Worm (Caenorhabditis elegans) whole organism, midembryonic: Measurements from ENCODE around the gene F36D4.6.

Experiments
- T22C8.4 ChIP-seq: fragments of 200-800 bp; sonication (Bioruptor generic); IDR thresholded peaks from 2 replicates; pipeline ENCODE4 v1.3.6; 2022; ENCODE audit warnings: missing genetic modification characterization, missing compliant biosample characterization
- cog-1 ChIP-seq: sonication (generic microtip); optimal IDR thresholded peaks from 2 replicates; lab custom pipeline; 2016; ENCODE audit warnings: missing genetic modification characterization, missing compliant biosample characterization
- flt-1 ChIP-seq: fragments of 200-800 bp; sonication (Bioruptor generic); IDR thresholded peaks from 2 replicates; pipeline ENCODE4 v1.3.6; 2022; ENCODE audit warnings: missing genetic modification characterization, missing compliant biosample characterization
- klf-2 ChIP-seq: fragments of 200-800 bp; sonication (Bioruptor generic); conservative IDR thresholded peaks from 2 replicates; pipeline ENCODE4 v1.3.6; 2022; ENCODE audit warnings: missing genetic modification reagents, missing genetic modification characterization, missing compliant biosample characterization
- med-1 ChIP-seq: sonication (generic microtip); optimal IDR thresholded peaks from 2 replicates; lab custom pipeline; 2017; ENCODE audit warnings: missing genetic modification characterization, mild to moderate bottlenecking, missing compliant biosample characterization, antibody characterized with exemption, missing genetic modification reagents; ENCODE audit not compliant: insufficient read depth
- ref-1 ChIP-seq: fragments of 200-800 bp; sonication (Bioruptor generic); conservative IDR thresholded peaks from 2 replicates; pipeline ENCODE4 v1.3.6; 2022; ENCODE audit warnings: missing genetic modification reagents, missing genetic modification characterization, missing compliant biosample characterization
- tab-1 ChIP-seq: fragments of 200-800 bp; sonication (Bioruptor generic); IDR thresholded peaks from 2 replicates; pipeline ENCODE4 v1.3.6; 2022; ENCODE audit warnings: missing genetic modification characterization, missing compliant biosample characterization
- ztf-23 ChIP-seq: fragments of 200-800 bp; sonication (Bioruptor generic); IDR thresholded peaks from 2 replicates; pipeline ENCODE4 v1.3.6; 2022; ENCODE audit warnings: missing genetic modification reagents, missing genetic modification characterization, missing compliant biosample characterization
- ztf-29 ChIP-seq: fragments of 200-800 bp; sonication (Bioruptor generic); IDR thresholded peaks from 2 replicates; pipeline ENCODE4 v1.3.6; 2022; ENCODE audit warnings: missing genetic modification reagents, missing genetic modification characterization, missing compliant biosample characterization

The F36D4.6 gene

DNA sequence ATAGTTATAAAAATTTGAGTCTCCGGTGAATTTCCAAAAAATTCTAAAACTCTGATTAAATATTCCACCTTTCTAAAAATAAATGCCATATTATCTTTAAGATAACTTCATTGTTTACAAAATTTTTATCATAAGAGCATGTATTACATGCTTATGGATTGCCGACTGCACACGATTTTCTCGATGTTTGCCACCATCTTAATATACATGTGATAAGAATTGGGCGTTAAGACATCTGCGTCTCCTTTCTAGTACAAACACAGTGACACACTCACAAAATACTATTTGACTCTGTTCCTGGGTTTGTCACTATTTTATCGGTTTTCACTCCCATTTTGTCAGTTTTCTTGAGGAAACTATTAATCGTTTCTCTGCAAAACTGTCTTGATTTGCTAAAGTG, 16.1 kb upstream of the F36D4.6 start:
- no peak for TF ChIP-seq tab-1 (GFP tag; lab: Robert Waterston, UW)
- no peak for TF ChIP-seq flt-1 (GFP tag; lab: Robert Waterston, UW)
- TF ChIP-seq ztf-29 (GFP tag; lab: Robert Waterston, UW), result no peak
- TF ChIP-seq ref-1 (GFP tag; lab: Robert Waterston, UW), result no peak
- no peak for TF ChIP-seq cog-1
- no peak for TF ChIP-seq T22C8.4 (GFP tag; lab: Robert Waterston, UW)
- no peak for TF ChIP-seq med-1 (GFP tag; lab: Kevin White, UChicago)
- TF ChIP-seq ztf-23 (GFP tag; lab: Robert Waterston, UW), result no peak
- no peak for TF ChIP-seq klf-2

DNA sequence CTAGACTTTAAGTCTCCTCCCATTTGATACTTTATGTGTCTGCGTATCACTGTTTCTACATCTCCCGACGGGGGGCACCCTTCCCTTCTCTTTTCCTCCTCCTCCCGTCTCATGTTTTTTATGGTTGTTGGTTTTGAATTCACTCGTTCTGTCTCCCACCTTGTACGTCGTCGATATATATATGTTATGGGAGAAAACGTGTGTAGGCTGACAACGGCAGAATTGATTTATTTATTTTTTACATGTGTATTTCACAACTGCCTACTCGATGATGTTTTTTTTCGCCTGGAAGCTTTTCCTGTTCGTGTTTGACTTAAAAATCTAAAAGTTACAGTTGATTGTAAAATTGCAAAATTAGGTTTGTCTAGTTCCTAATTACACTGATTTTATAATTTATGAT, 15.5 kb upstream of the F36D4.6 start:
- TF ChIP-seq klf-2 (no peak), cog-1 (no peak), ztf-23 (GFP tag; lab: Robert Waterston, UW) (no peak), flt-1 (GFP tag; lab: Robert Waterston, UW) (no peak), ztf-29 (GFP tag; lab: Robert Waterston, UW) (no peak), ref-1 (GFP tag; lab: Robert Waterston, UW) (no peak), tab-1 (GFP tag; lab: Robert Waterston, UW) (no peak), med-1 (GFP tag; lab: Kevin White, UChicago) (no peak), T22C8.4 (GFP tag; lab: Robert Waterston, UW) (no peak)

- TF ChIP-seq T22C8.4 (GFP tag; lab: Robert Waterston, UW) (no peak), flt-1 (GFP tag; lab: Robert Waterston, UW) (no peak), cog-1 (no peak), ztf-29 (GFP tag; lab: Robert Waterston, UW) (no peak), tab-1 (GFP tag; lab: Robert Waterston, UW) (no peak), med-1 (GFP tag; lab: Kevin White, UChicago) (no peak), ref-1 (GFP tag; lab: Robert Waterston, UW) (no peak), ztf-23 (GFP tag; lab: Robert Waterston, UW) (no peak), klf-2 (no peak)
These were observed 14.1 kb upstream of the F36D4.6 start for ce11 chrV:9441046-9441445.

ce11 chrV:9440003-9440319, 13.0 kb upstream of the F36D4.6 start:
- TF ChIP-seq klf-2 (no peak), ztf-23 (GFP tag; lab: Robert Waterston, UW) (no peak), flt-1 (GFP tag; lab: Robert Waterston, UW) (no peak), med-1 (GFP tag; lab: Kevin White, UChicago) (no peak), tab-1 (GFP tag; lab: Robert Waterston, UW) (no peak), ref-1 (GFP tag; lab: Robert Waterston, UW) (no peak)

- peak; percentile 55; the same call in 1 of the 2 replicates for TF ChIP-seq flt-1 (GFP tag; lab: Robert Waterston, UW)
- peak; percentile 52; the same call in 1 of the 2 replicates for TF ChIP-seq ztf-23 (GFP tag; lab: Robert Waterston, UW)
These were observed 12.5 kb upstream of the F36D4.6 start, which contains the start of gene Y54B9A.1 for ce11 chrV:9439315-9440002. Gene Y54B9A.1, minus strand, starts transcription at chrV:9439549.

ce11 chrV:9425593-9425992, 1.4 kb downstream of the F36D4.6 start, which contains the start of gene F36D4.5:
Gene F36D4.5, minus strand, starts transcription at chrV:9425817.
- TF ChIP-seq T22C8.4 (GFP tag; lab: Robert Waterston, UW) (no peak), ztf-29 (GFP tag; lab: Robert Waterston, UW) (no peak), tab-1 (GFP tag; lab: Robert Waterston, UW) (no peak), flt-1 (GFP tag; lab: Robert Waterston, UW) (no peak), ztf-23 (GFP tag; lab: Robert Waterston, UW) (no peak), med-1 (GFP tag; lab: Kevin White, UChicago) (no peak), klf-2 (no peak), cog-1 (no peak), ref-1 (GFP tag; lab: Robert Waterston, UW) (no peak)

- TF ChIP-seq flt-1 (GFP tag; lab: Robert Waterston, UW) (no peak), cog-1 (peak; percentile 42)
These were observed 2.5 kb downstream of the F36D4.6 start for ce11 chrV:9424514-9424913.

DNA sequence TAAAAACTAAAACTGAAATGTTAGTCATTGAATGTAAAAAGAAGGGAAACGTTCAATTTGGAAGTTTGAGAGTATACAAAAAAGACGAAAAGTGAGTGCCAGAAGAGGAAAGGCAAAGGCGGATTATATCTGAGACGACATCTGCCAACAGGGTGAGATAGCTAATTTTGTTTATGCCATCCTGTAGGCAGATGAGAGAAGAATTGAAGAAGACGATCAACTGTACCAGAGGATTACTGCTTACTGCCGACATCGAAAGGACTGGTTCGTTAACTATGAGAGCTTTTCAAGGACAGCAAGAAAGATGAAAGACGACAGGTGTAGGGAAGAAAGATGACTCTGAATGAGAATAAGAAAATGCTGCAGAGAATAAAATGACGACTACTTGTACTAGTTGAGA, 3.4 kb downstream of the F36D4.6 start:
- no peak for TF ChIP-seq cog-1
- no peak for TF ChIP-seq klf-2
- TF ChIP-seq T22C8.4 (GFP tag; lab: Robert Waterston, UW), result no peak
- no peak for TF ChIP-seq med-1 (GFP tag; lab: Kevin White, UChicago)
- TF ChIP-seq ref-1 (GFP tag; lab: Robert Waterston, UW), result no peak
- TF ChIP-seq tab-1 (GFP tag; lab: Robert Waterston, UW), result no peak
- no peak for TF ChIP-seq ztf-23 (GFP tag; lab: Robert Waterston, UW)
- no peak for TF ChIP-seq ztf-29 (GFP tag; lab: Robert Waterston, UW)
- TF ChIP-seq flt-1 (GFP tag; lab: Robert Waterston, UW), result no peak

DNA sequence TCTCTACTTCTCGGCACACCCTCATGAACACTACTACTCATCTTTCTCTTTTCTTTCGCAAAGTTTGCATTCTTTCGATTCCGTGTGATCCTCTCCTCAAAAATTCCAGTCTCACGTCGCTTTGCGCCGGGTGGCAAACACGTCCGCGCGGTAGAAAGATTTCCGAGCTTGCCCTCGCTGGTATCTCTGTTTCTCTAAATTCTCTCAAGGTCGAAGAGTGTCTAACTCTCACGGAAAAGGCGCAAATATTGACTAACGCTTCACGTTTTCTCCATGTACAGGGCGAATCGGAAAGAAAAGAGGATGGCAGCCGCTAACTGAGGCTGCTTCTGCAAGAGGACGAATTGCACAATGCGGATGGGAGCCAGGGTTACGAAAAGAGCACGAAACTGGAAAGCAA, 4.2 kb downstream of the F36D4.6 start:
- TF ChIP-seq ztf-29 (GFP tag; lab: Robert Waterston, UW) (0 out of 2 replicates have a peak, but pooled peaks have one; percentile 51), flt-1 (GFP tag; lab: Robert Waterston, UW) (no peak), klf-2 (0 out of 2 replicates have a peak, but pooled peaks have one; percentile 41), cog-1 (no peak), ztf-23 (GFP tag; lab: Robert Waterston, UW) (no peak), T22C8.4 (GFP tag; lab: Robert Waterston, UW) (no peak)

DNA sequence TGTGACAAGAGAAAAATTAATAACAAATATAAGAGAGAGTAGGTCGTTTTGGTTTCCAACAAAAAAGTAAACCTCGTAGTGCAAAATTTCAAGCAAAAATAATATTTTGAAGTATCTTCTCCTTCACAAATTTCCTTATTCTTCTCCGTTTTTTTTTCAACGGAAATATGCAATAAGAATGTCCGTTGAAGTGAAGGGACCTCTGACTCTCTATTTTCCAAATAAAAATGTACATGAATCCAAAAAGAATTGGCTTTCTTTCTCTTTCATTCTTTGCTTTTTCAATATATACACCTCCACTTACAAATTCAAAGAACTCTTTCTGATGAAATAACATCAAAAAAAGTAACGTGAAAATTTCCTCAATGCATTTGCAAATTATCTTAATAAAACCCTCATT, 10.4 kb downstream of the F36D4.6 start, which contains the start of gene F36D4.1:
TSS of gene F36D4.1 (plus strand) at position 301 of the 400 bp plus-strand sequence.
- TF ChIP-seq cog-1, result no peak
- TF ChIP-seq ztf-23 (GFP tag; lab: Robert Waterston, UW), result no peak
- no peak for TF ChIP-seq ztf-29 (GFP tag; lab: Robert Waterston, UW)
- TF ChIP-seq tab-1 (GFP tag; lab: Robert Waterston, UW), result no peak
- no peak for TF ChIP-seq med-1 (GFP tag; lab: Kevin White, UChicago)
- TF ChIP-seq flt-1 (GFP tag; lab: Robert Waterston, UW), result no peak
- no peak for TF ChIP-seq T22C8.4 (GFP tag; lab: Robert Waterston, UW)
- no peak for TF ChIP-seq klf-2
- no peak for TF ChIP-seq ref-1 (GFP tag; lab: Robert Waterston, UW)
